Fruit fly (Drosophila melanogaster) whole organism, adult: ENCODE measurements around the gene CG7565.
A peak's percentile ranks its signal among the peaks of the same experiment; 100 is the strongest.

ENCODE experiments used
- CG11617 ChIP-seq: fragments of 200-800 bp; sonication (Bioruptor generic); optimal IDR thresholded peaks from 2 replicates; lab custom pipeline; 2017; ENCODE audit warnings: mild to moderate bottlenecking, missing biosample characterization, missing genetic modification reagents, missing genetic modification characterization
- CG12768 ChIP-seq: fragments of 200-800 bp; sonication (Bioruptor generic); optimal IDR thresholded peaks from 2 replicates; lab custom pipeline; 2017; ENCODE audit warnings: missing biosample characterization, missing genetic modification characterization, mild to moderate bottlenecking, moderate library complexity, missing genetic modification reagents
- CG14711 ChIP-seq: fragments of 200-800 bp; sonication (Bioruptor generic); optimal IDR thresholded peaks from 2 replicates; lab custom pipeline; 2018; ENCODE audit warnings: missing biosample characterization, mild to moderate bottlenecking, missing genetic modification characterization, moderate library complexity
- CG1620 ChIP-seq: fragments of 200-800 bp; sonication (Bioruptor generic); optimal IDR thresholded peaks from 2 replicates; lab custom pipeline; 2016; ENCODE audit warnings: missing biosample characterization, missing genetic modification characterization
- CG33017 ChIP-seq: fragments of 200-800 bp; sonication (Bioruptor generic); optimal IDR thresholded peaks from 2 replicates; lab custom pipeline; 2018; ENCODE audit warnings: missing biosample characterization, mild to moderate bottlenecking, missing genetic modification characterization, moderate library complexity
- CG5204 ChIP-seq: fragments of 200-800 bp; sonication (Bioruptor generic); optimal IDR thresholded peaks from 2 replicates; lab custom pipeline; 2016; ENCODE audit warnings: missing biosample characterization, missing genetic modification characterization
- CG7045 ChIP-seq: fragments of 200-800 bp; sonication (Bioruptor generic); optimal IDR thresholded peaks from 2 replicates; lab custom pipeline; 2017; ENCODE audit warnings: missing biosample characterization, mild to moderate bottlenecking, missing genetic modification characterization
- CG7101 ChIP-seq: fragments of 200-800 bp; sonication (Bioruptor generic); optimal IDR thresholded peaks from 2 replicates; lab custom pipeline; 2018; ENCODE audit warnings: missing biosample characterization, mild to moderate bottlenecking, missing genetic modification characterization, moderate library complexity
- Clk ChIP-seq: fragments of 200-800 bp; sonication (Bioruptor generic); optimal IDR thresholded peaks from 2 replicates; lab custom pipeline; 2017; ENCODE audit warnings: missing biosample characterization, missing genetic modification characterization
- Crg-1 ChIP-seq: fragments of 200-800 bp; sonication (Bioruptor generic); optimal IDR thresholded peaks from 2 replicates; lab custom pipeline; 2016; ENCODE audit warnings: missing biosample characterization, missing genetic modification characterization
- Hr96 ChIP-seq: fragments of 200-800 bp; sonication (Bioruptor generic); optimal IDR thresholded peaks from 2 replicates; lab custom pipeline; 2016; ENCODE audit warnings: missing biosample characterization, missing genetic modification characterization
- Mnt ChIP-seq: fragments of 200-800 bp; sonication (Bioruptor generic); optimal IDR thresholded peaks from 2 replicates; lab custom pipeline; 2016; ENCODE audit warnings: missing biosample characterization, mild to moderate bottlenecking, missing genetic modification characterization
- bab1 ChIP-seq: fragments of 200-800 bp; sonication (Bioruptor generic); optimal IDR thresholded peaks from 3 replicates; lab custom pipeline; 2019; ENCODE audit warnings: missing biosample characterization, mild to moderate bottlenecking, missing genetic modification characterization, moderate library complexity
- cic ChIP-seq: fragments of 200-800 bp; sonication (Bioruptor generic); optimal IDR thresholded peaks from 2 replicates; lab custom pipeline; 2017; ENCODE audit warnings: missing biosample characterization, mild to moderate bottlenecking, missing genetic modification characterization, moderate library complexity
- cnc ChIP-seq, 2 experiments: fragments of >200 bp; optimal IDR thresholded peaks; 2 replicates each; lab custom pipeline; 2017
- kay ChIP-seq: fragments of 200-800 bp; sonication (Bioruptor generic); peaks from one replicate; lab custom pipeline; 2016; ENCODE audit warnings: missing biosample characterization, missing genetic modification characterization, borderline replicate concordance
- ovo ChIP-seq: fragments of 200-800 bp; sonication (Bioruptor generic); optimal IDR thresholded peaks from 2 replicates; lab custom pipeline; 2016; ENCODE audit warnings: missing biosample characterization, missing genetic modification characterization
- pad ChIP-seq: fragments of 200-800 bp; sonication (Bioruptor generic); optimal IDR thresholded peaks from 3 replicates; lab custom pipeline; 2017; ENCODE audit warnings: missing biosample characterization, missing genetic modification characterization, mild to moderate bottlenecking, moderate library complexity, missing genetic modification reagents
- tj ChIP-seq: fragments of 200-800 bp; sonication (Bioruptor generic); optimal IDR thresholded peaks from 3 replicates; lab custom pipeline; 2017; ENCODE audit warnings: missing biosample characterization, mild to moderate bottlenecking, missing genetic modification characterization, moderate library complexity
- toe ChIP-seq: fragments of 200-800 bp; sonication (Bioruptor generic); optimal IDR thresholded peaks from 2 replicates; lab custom pipeline; 2016; ENCODE audit warnings: missing biosample characterization, missing genetic modification characterization

CG7565 gene

DNA sequence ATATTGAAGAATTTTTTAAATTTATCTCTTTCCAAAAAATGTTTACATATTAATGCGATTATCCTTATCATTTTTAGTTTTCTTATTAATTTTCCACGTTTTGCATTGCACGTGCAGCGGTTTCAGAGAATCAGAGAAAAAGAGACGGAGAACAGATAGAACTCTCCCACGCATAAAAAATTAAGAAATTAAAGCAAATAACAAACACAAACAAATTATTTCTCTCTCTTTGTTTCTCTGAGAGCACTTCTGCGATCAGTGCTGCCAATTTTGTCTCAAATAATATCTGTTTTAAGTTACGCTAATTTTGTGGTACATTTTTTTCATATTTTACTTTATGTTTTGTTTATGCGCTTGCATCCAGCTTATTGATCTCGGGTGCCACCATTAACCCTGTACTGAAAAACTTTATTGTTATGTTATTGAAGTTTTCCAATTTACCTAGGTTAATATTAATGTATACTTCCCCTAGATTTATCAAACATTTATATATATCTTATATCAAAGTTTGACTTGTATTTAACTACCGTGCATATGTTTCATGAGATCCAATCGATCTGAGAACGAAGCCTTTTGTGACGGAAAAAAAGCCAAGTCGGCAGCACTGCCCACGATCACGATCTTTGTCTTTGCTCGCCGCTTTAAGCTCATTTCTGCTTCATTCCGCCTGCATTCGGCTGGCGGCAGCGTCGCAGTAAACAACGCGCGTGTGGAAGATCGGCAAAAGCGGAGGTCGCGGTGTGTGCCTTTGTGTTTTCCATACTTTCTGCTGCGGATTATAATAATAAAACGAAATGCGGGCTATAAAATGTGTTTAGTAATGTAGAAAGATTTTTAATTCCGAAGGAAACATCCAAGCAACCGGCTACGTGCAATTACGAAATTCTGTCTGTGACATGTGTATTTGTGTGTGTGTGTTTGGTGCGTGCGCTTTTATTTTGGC lies 28.1 kb downstream of the CG7565 start, which contains the start of gene Sarm:
Gene Sarm (plus strand): TSS at position 661 of the 943 bp plus-strand sequence.
- no peak for TF ChIP-seq Hr96 (GFP tag; lab: Kevin White, UChicago)
- no peak for TF ChIP-seq cic
- peak; percentile 37 for TF ChIP-seq tj
- TF ChIP-seq cnc (optimal IDR thresholded peaks at IDR 0.05; lab: Kevin White, UChicago): no peak
- TF ChIP-seq bab1: peak; percentile 22
- no peak for TF ChIP-seq kay (GFP tag; lab: Kevin White, UChicago)
- TF ChIP-seq CG33017 (tag; lab: Kevin White, UChicago): no peak
- TF ChIP-seq CG5204 (GFP tag; lab: Kevin White, UChicago): no peak
- peak; percentile 59 for TF ChIP-seq CG11617 (GFP tag; lab: Kevin White, UChicago)
- TF ChIP-seq CG7101: no peak
- peak; percentile 17 for TF ChIP-seq CG14711 (tag; lab: Kevin White, UChicago)
- peak; percentile 21 for TF ChIP-seq toe
- TF ChIP-seq Clk (GFP tag; lab: Kevin White, UChicago): no peak
- peak; percentile 43 for TF ChIP-seq CG1620 (GFP tag; lab: Kevin White, UChicago)
- TF ChIP-seq Mnt (GFP tag; lab: Kevin White, UChicago): peak; percentile 60
- TF ChIP-seq CG12768: peak; percentile 30
- peak; percentile 12 for TF ChIP-seq Crg-1 (GFP tag; lab: Kevin White, UChicago)
- no peak for TF ChIP-seq ovo (GFP tag; lab: Kevin White, UChicago)
- TF ChIP-seq pad: peak; percentile 45
- TF ChIP-seq CG7045 (GFP tag; lab: Kevin White, UChicago): no peak

DNA sequence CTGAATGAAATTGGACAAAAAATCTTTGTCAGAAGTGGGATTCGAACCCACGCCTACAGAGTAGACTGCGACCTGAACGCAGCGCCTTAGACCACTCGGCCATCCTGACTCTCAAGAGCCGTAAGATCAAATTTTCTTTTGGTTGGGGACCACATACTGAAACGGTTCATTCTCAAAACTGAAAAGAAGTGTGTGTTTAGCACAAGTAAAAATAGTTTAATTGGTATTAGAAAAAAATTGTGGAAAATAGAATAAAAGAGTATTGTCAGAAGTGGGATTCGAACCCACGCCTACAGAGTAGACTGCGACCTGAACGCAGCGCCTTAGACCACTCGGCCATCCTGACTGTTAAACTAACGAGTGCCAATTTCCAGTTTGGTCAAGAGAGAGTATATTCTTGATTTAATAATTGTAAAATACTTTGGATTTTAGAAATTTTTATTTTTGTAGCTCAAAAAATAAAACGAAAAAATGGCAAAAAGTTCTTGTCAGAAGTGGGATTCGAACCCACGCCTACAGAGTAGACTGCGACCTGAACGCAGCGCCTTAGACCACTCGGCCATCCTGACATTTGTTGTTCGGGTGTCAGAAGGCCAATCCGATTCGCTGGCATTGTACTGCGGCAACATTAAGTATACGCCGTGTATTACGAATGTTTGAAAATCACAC lies 31.3 kb downstream of the CG7565 start:
- peak; percentile 31 for TF ChIP-seq CG33017 (tag; lab: Kevin White, UChicago)
- peak; percentile 12 for TF ChIP-seq cic

- TF ChIP-seq pad (no peak), Clk (GFP tag; lab: Kevin White, UChicago) (no peak), tj (peak; percentile 97)
Observed at dm6 chr3L:8059627-8060166, 31.9 kb downstream of the CG7565 start.

dm6 chr3L:8058190-8058997 lies 33.2 kb downstream of the CG7565 start, which contains the start of gene bip1:
bip1 (minus strand) TSS chr3L:8058713.
- TF ChIP-seq Hr96 (GFP tag; lab: Kevin White, UChicago) (no peak), bab1 (no peak), kay (GFP tag; lab: Kevin White, UChicago) (peak; percentile 96), Mnt (GFP tag; lab: Kevin White, UChicago) (peak; percentile 38), cnc (optimal IDR thresholded peaks at IDR 0.05; lab: Kevin White, UChicago) (no peak), CG7045 (GFP tag; lab: Kevin White, UChicago) (no peak), pad (no peak), CG14711 (tag; lab: Kevin White, UChicago) (peak; percentile 6), Clk (GFP tag; lab: Kevin White, UChicago) (no peak), CG12768 (peak; percentile 21), CG11617 (GFP tag; lab: Kevin White, UChicago) (no peak), CG7101 (peak; percentile 50), toe (no peak), CG1620 (GFP tag; lab: Kevin White, UChicago) (no peak), ovo (GFP tag; lab: Kevin White, UChicago) (no peak), tj (no peak), Crg-1 (GFP tag; lab: Kevin White, UChicago) (no peak), cic (peak; percentile 63), CG33017 (tag; lab: Kevin White, UChicago) (peak; percentile 35), CG5204 (GFP tag; lab: Kevin White, UChicago) (no peak)

- TF ChIP-seq CG33017 (tag; lab: Kevin White, UChicago) (no peak), CG12768 (no peak), Mnt (GFP tag; lab: Kevin White, UChicago) (no peak), CG7101 (no peak), CG1620 (GFP tag; lab: Kevin White, UChicago) (no peak), tj (no peak), Hr96 (GFP tag; lab: Kevin White, UChicago) (no peak), bab1 (no peak), CG7045 (GFP tag; lab: Kevin White, UChicago) (no peak), pad (no peak), CG11617 (GFP tag; lab: Kevin White, UChicago) (no peak), ovo (GFP tag; lab: Kevin White, UChicago) (no peak), CG5204 (GFP tag; lab: Kevin White, UChicago) (no peak)
Observed at dm6 chr3L:8057823-8058189, 33.8 kb downstream of the CG7565 start.
